Fruit fly (Drosophila melanogaster) Kc167 (cell line): Measurements from ENCODE around the gene Gr94a.

Experiments
- Myc ChIP-seq: fragments of >200 bp; optimal IDR thresholded peaks from 2 replicates; lab custom pipeline; 2017; ENCODE audit warnings: missing external identifiers
- Sin3A ChIP-seq: fragments of >200 bp; optimal IDR thresholded peaks from 2 replicates; lab custom pipeline; 2018; ENCODE audit warnings: missing external identifiers
- h ChIP-seq: fragments of >200 bp; optimal IDR thresholded peaks from 3 replicates; lab custom pipeline; 2018; ENCODE audit warnings: missing external identifiers
- insv ChIP-seq: fragments of >200 bp; optimal IDR thresholded peaks from 3 replicates; lab custom pipeline; 2018; ENCODE audit warnings: missing external identifiers
- psq ChIP-seq: fragments of >200 bp; optimal IDR thresholded peaks from 2 replicates; lab custom pipeline; 2017; ENCODE audit warnings: missing external identifiers

dm6 chr3R:23026652-23027427 is 24.6 kb upstream of the Gr94a start, which contains the start of gene lmd:
- TF ChIP-seq psq (lab: Kevin White, UChicago) (no peak), insv (no peak), Sin3A (lab: Kevin White, UChicago) (no peak), h (lab: Kevin White, UChicago) (no peak), Myc (lab: Kevin White, UChicago) (no peak)
